Fruit fly (Drosophila melanogaster) whole organism, pupa: Measurements from ENCODE around the gene Adck5.
"Not testable (repeated sequence)": the region's sequence is repeated elsewhere in the genome, so short reads cannot be mapped to it uniquely, and the experiment has no call there.

Experiments
- CG32121 ChIP-seq: fragments of 200-800 bp; sonication (Bioruptor generic); IDR thresholded peaks from 2 replicates; pipeline ENCODE4 v1.3.6; 2022; ENCODE audit warnings: missing biosample characterization, missing genetic modification characterization
- rn ChIP-seq: fragments of 200-800 bp; sonication (Bioruptor generic); IDR thresholded peaks from 2 replicates; pipeline ENCODE4 v1.3.6; 2022; ENCODE audit warnings: missing biosample characterization, missing genetic modification characterization

DNA sequence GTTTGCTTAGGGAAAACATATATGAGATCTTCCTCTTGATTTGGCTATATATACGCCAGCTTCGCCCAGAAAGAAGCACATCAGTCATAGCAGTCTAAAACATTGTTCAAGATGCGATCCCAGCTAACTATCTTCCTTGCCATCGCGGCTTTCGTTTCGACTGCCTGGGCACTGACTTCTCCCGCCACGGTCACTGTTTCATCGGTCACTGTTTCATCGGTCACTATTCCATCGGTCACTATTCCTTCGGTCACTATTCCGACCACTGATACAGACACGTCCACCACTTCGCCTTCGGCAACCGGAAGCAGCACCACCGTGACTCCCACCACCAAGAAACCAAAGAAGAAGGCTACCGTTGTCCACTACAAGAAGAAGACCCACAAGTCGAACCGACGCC lies 34.7 kb upstream of the Adck5 start, which contains the start of gene CG14143:
- not testable (repeated sequence) for TF ChIP-seq CG32121 (GFP tag; lab: Robert Waterston, UW); rn
